Worm (Caenorhabditis elegans): ENCODE results near the gene cgt-3.

cgt-3 gene

ce11 chrII:5948681-5949080, 37.6 kb downstream of the cgt-3 start:
- TF ChIP-seq lin-32 (GFP tag; optimal IDR thresholded peaks at IDR 0.05) (no peak), nhr-12 (tag; optimal IDR thresholded peaks at IDR 0.05) (no peak), unc-120 (tag; optimal IDR thresholded peaks at IDR 0.05; ENCODE audit: poor library complexity, severe bottlenecking) (no peak), lsy-2 (tag; optimal IDR thresholded peaks at IDR 0.05) (no peak), ztf-11 (tag; optimal IDR thresholded peaks at IDR 0.05) (no peak), lin-13 (tag; optimal IDR thresholded peaks at IDR 0.05) (no peak), hlh-1 (tag; optimal IDR thresholded peaks at IDR 0.05) (no peak), elt-3 (tag; optimal IDR thresholded peaks at IDR 0.05) (no peak), nhr-28 (tag; optimal IDR thresholded peaks at IDR 0.05) (no peak), mls-2 (tag; optimal IDR thresholded peaks at IDR 0.05) (no peak), bed-3 (GFP tag; optimal IDR thresholded peaks at IDR 0.05) (no peak)

- no peak for TF ChIP-seq elt-3 (tag; optimal IDR thresholded peaks at IDR 0.05)
- no peak for TF ChIP-seq zip-8 (tag; optimal IDR thresholded peaks at IDR 0.05)
- TF ChIP-seq ces-1 (GFP tag; optimal IDR thresholded peaks at IDR 0.05): peak; percentile 79
- no peak for TF ChIP-seq elt-1 (tag; optimal IDR thresholded peaks at IDR 0.05; ENCODE audit: borderline replicate concordance, insufficient read depth)
- TF ChIP-seq unc-120 (tag; optimal IDR thresholded peaks at IDR 0.05; ENCODE audit: poor library complexity, severe bottlenecking): no peak
- TF ChIP-seq sem-2 (GFP tag; optimal IDR thresholded peaks at IDR 0.05): no peak
These were observed 39.5 kb downstream of the cgt-3 start for ce11 chrII:5950657-5951056.

ce11 chrII:5951745-5952144, 40.6 kb downstream of the cgt-3 start:
- TF ChIP-seq nhr-2 (tag; optimal IDR thresholded peaks at IDR 0.05): no peak
- no peak for TF ChIP-seq nhr-76 (tag; optimal IDR thresholded peaks at IDR 0.05)
- TF ChIP-seq drap-1 (GFP tag; optimal IDR thresholded peaks at IDR 0.05): no peak
- no peak for TF ChIP-seq nhr-237 (tag; optimal IDR thresholded peaks at IDR 0.05)
- no peak for TF ChIP-seq ceh-43 (GFP tag; optimal IDR thresholded peaks at IDR 0.05)
- no peak for TF ChIP-seq ztf-11 (tag; optimal IDR thresholded peaks at IDR 0.05)
- TF ChIP-seq sem-2 (GFP tag; optimal IDR thresholded peaks at IDR 0.05): no peak
- TF ChIP-seq nhr-28 (tag; optimal IDR thresholded peaks at IDR 0.05): no peak
- no peak for TF ChIP-seq mab-5 (tag; optimal IDR thresholded peaks at IDR 0.05)
- TF ChIP-seq nhr-12 (tag; optimal IDR thresholded peaks at IDR 0.05): no peak
- no peak for TF ChIP-seq ces-1 (GFP tag; optimal IDR thresholded peaks at IDR 0.05)
- TF ChIP-seq ceh-83 (GFP tag; optimal IDR thresholded peaks at IDR 0.05): no peak
- TF ChIP-seq pha-4 (tag; optimal IDR thresholded peaks at IDR 0.05): no peak
- TF ChIP-seq ceh-39 (tag; optimal IDR thresholded peaks at IDR 0.05): no peak
- TF ChIP-seq cnd-1 (tag; optimal IDR thresholded peaks at IDR 0.05): no peak
- TF ChIP-seq hlh-1 (tag; optimal IDR thresholded peaks at IDR 0.05): no peak
- no peak for TF ChIP-seq lin-32 (GFP tag; optimal IDR thresholded peaks at IDR 0.05)
- TF ChIP-seq lsy-2 (tag; optimal IDR thresholded peaks at IDR 0.05): no peak

- TF ChIP-seq unc-62 (GFP tag; optimal IDR thresholded peaks at IDR 0.05) (no peak), mab-5 (tag; optimal IDR thresholded peaks at IDR 0.05) (no peak), blmp-1 (tag; optimal IDR thresholded peaks at IDR 0.05) (no peak), drap-1 (GFP tag; optimal IDR thresholded peaks at IDR 0.05) (no peak), pha-4 (tag; optimal IDR thresholded peaks at IDR 0.05) (no peak), nhr-76 (tag; optimal IDR thresholded peaks at IDR 0.05) (no peak), nhr-28 (tag; optimal IDR thresholded peaks at IDR 0.05) (no peak), unc-120 (tag; optimal IDR thresholded peaks at IDR 0.05; ENCODE audit: poor library complexity, severe bottlenecking) (no peak), lin-32 (GFP tag; optimal IDR thresholded peaks at IDR 0.05) (no peak), tbx-8 (GFP tag; optimal IDR thresholded peaks at IDR 0.05) (no peak), elt-3 (tag; optimal IDR thresholded peaks at IDR 0.05) (no peak), M03D4.4 (tag; optimal IDR thresholded peaks at IDR 0.05) (no peak)
These were observed 41.1 kb downstream of the cgt-3 start for ce11 chrII:5952214-5952613.

- peak; percentile 86 for TF ChIP-seq unc-62 (GFP tag; optimal IDR thresholded peaks at IDR 0.05)
- no peak for TF ChIP-seq elt-1 (tag; optimal IDR thresholded peaks at IDR 0.05; ENCODE audit: borderline replicate concordance, insufficient read depth)
These were observed 44.6 kb downstream of the cgt-3 start for ce11 chrII:5955638-5956167.

ce11 chrII:5956583-5956982, 45.5 kb downstream of the cgt-3 start, which contains the start of gene casy-1:
casy-1 (minus strand) TSS chrII:5956683.
- TF ChIP-seq nhr-76 (tag; optimal IDR thresholded peaks at IDR 0.05) (no peak), sptf-1 (tag; optimal IDR thresholded peaks at IDR 0.05) (no peak), nhr-12 (tag; optimal IDR thresholded peaks at IDR 0.05) (no peak), nhr-237 (tag; optimal IDR thresholded peaks at IDR 0.05) (no peak), elt-1 (tag; optimal IDR thresholded peaks at IDR 0.05; ENCODE audit: borderline replicate concordance, insufficient read depth) (no peak), ces-1 (GFP tag; optimal IDR thresholded peaks at IDR 0.05) (no peak), zip-8 (tag; optimal IDR thresholded peaks at IDR 0.05) (no peak), bed-3 (GFP tag; optimal IDR thresholded peaks at IDR 0.05) (no peak), ceh-83 (GFP tag; optimal IDR thresholded peaks at IDR 0.05) (no peak)

Measured in whole organism, mixed stage, embryonic.